Fruit fly (Drosophila melanogaster): ENCODE measurements around the gene CG43783.
A peak's percentile ranks its signal among the peaks of the same experiment; 100 is the strongest.

CG43783 gene

dm6 chr3L:8958557-8958956 lies 4.5 kb upstream of the CG43783 start, which contains the start of gene CG13313:
CG13313 (plus strand) TSS chr3L:8958857.
- TF ChIP-seq Bteb2 (GFP tag; optimal IDR thresholded peaks at IDR 0.05): no peak
- TF ChIP-seq ssp (GFP tag; IDR thresholded peaks at IDR 0.05): no peak
- TF ChIP-seq H2.0 (GFP tag; IDR thresholded peaks at IDR 0.05): no peak
- TF ChIP-seq otp (GFP tag; IDR thresholded peaks at IDR 0.05): no peak
- TF ChIP-seq D (optimal IDR thresholded peaks at IDR 0.05): no peak
- TF ChIP-seq D (GFP tag; optimal IDR thresholded peaks at IDR 0.05): no peak
- no peak for TF ChIP-seq Ets65A (GFP tag)
- peak; percentile 31 for TF ChIP-seq grau (tag; optimal IDR thresholded peaks at IDR 0.05)
- TF ChIP-seq CG18599 (GFP tag; optimal IDR thresholded peaks at IDR 0.05): no peak
- no peak for TF ChIP-seq CG5245 (GFP tag; optimal IDR thresholded peaks at IDR 0.05)
- TF ChIP-seq CG11560 (tag; IDR thresholded peaks at IDR 0.05): no peak
- TF ChIP-seq abd-A (tag; optimal IDR thresholded peaks at IDR 0.05): no peak
- TF ChIP-seq E2f1 (GFP tag; IDR thresholded peaks at IDR 0.05): no peak
- TF ChIP-seq Vsx1 (GFP tag; optimal IDR thresholded peaks at IDR 0.05): no peak
- TF ChIP-seq lola (GFP tag; optimal IDR thresholded peaks at IDR 0.05): no peak
- no peak for TF ChIP-seq dmrt11E (tag; optimal IDR thresholded peaks at IDR 0.05)
- TF ChIP-seq HLH54F (GFP tag; optimal IDR thresholded peaks at IDR 0.05): no peak
- TF ChIP-seq sens (GFP tag): peak; percentile 69
- no peak for TF ChIP-seq dimm (GFP tag; IDR thresholded peaks at IDR 0.05)
- TF ChIP-seq CG3995 (GFP tag; optimal IDR thresholded peaks at IDR 0.05): no peak
- no peak for TF ChIP-seq CG18764 (GFP tag; optimal IDR thresholded peaks at IDR 0.05)
- no peak for TF ChIP-seq pan (optimal IDR thresholded peaks at IDR 0.05)
- no peak for TF ChIP-seq pan (GFP tag; optimal IDR thresholded peaks at IDR 0.05 in 1 of 2, IDR thresholded peaks at IDR 0.05 in 1 of 2)
- no peak for TF ChIP-seq rib (GFP tag; IDR thresholded peaks at IDR 0.05)
- no peak for TF ChIP-seq trh (GFP tag; optimal IDR thresholded peaks at IDR 0.05)
- no peak for TF ChIP-seq CG18262 (tag; optimal IDR thresholded peaks at IDR 0.05)
- TF ChIP-seq bowl (GFP tag; IDR thresholded peaks at IDR 0.05): no peak
- TF ChIP-seq CG3065 (GFP tag; optimal IDR thresholded peaks at IDR 0.05): no peak
- TF ChIP-seq CG2875 (GFP tag; optimal IDR thresholded peaks at IDR 0.05): no peak
- TF ChIP-seq bsh (GFP tag; optimal IDR thresholded peaks at IDR 0.05): peak in 1 of 2 experiments; percentile 8
- TF ChIP-seq Mad (GFP tag; optimal IDR thresholded peaks at IDR 0.05): no peak
- no peak for TF ChIP-seq bab2 (GFP tag; optimal IDR thresholded peaks at IDR 0.05)
- TF ChIP-seq Hr78 (GFP tag; optimal IDR thresholded peaks at IDR 0.05): peak in 1 of 2 experiments; percentile 5
- TF ChIP-seq CG9876 (GFP tag; optimal IDR thresholded peaks at IDR 0.05): no peak
- no peak for TF ChIP-seq Max (GFP tag; optimal IDR thresholded peaks at IDR 0.05)
- TF ChIP-seq lmd (GFP tag; IDR thresholded peaks at IDR 0.05): no peak; the same call in 1 of the 2 replicates
- no peak for TF ChIP-seq CG10209 (GFP tag; optimal IDR thresholded peaks at IDR 0.05)
- TF ChIP-seq CG8478 (optimal IDR thresholded peaks at IDR 0.05): no peak
- peak; percentile 49 for TF ChIP-seq row (GFP tag; IDR thresholded peaks at IDR 0.05)
- no peak for TF ChIP-seq gce (GFP tag; IDR thresholded peaks at IDR 0.05)
- TF ChIP-seq sima (GFP tag; optimal IDR thresholded peaks at IDR 0.05): no peak
- TF ChIP-seq Drgx (GFP tag; IDR thresholded peaks at IDR 0.05): no peak
- TF ChIP-seq CG2199 (GFP tag; IDR thresholded peaks at IDR 0.05): no peak
- no peak for TF ChIP-seq CG18476 (GFP tag; optimal IDR thresholded peaks at IDR 0.05)
- no peak for TF ChIP-seq vfl (GFP tag; optimal IDR thresholded peaks at IDR 0.05)
- TF ChIP-seq jing (GFP tag; optimal IDR thresholded peaks at IDR 0.05): no peak
- no peak for TF ChIP-seq stwl (tag; optimal IDR thresholded peaks at IDR 0.05)
- TF ChIP-seq B-H1 (GFP tag; IDR thresholded peaks at IDR 0.05): no peak
- TF ChIP-seq pnt (GFP tag; optimal IDR thresholded peaks at IDR 0.05): no peak
- no peak for TF ChIP-seq sob (GFP tag; IDR thresholded peaks at IDR 0.05)
- peak; percentile 18 for TF ChIP-seq CoRest (tag; optimal IDR thresholded peaks at IDR 0.05)
- no peak for TF ChIP-seq CG11504 (tag; optimal IDR thresholded peaks at IDR 0.05)
- TF ChIP-seq crp (GFP tag; optimal IDR thresholded peaks at IDR 0.05): no peak

All from whole organism, embryonic.